Fruit fly (Drosophila melanogaster): ENCODE results near the gene CG44198.

dm6 chr2L:13156349-13156748, 37.4 kb upstream of the CG44198 start:
- TF ChIP-seq CG8159 (tag; optimal IDR thresholded peaks at IDR 0.05) (peak; percentile 17), CG17806 (tag; optimal IDR thresholded peaks at IDR 0.05) (peak; percentile 18), Ets98B (GFP tag; IDR thresholded peaks at IDR 0.05) (no peak), CG34367 (tag; optimal IDR thresholded peaks at IDR 0.05) (no peak), fd96Ca (GFP tag; IDR thresholded peaks at IDR 0.05) (no peak), CG32121 (GFP tag; IDR thresholded peaks at IDR 0.05) (no peak), EcR (GFP tag; optimal IDR thresholded peaks at IDR 0.05) (no peak), CG8301 (tag; optimal IDR thresholded peaks at IDR 0.05) (no peak), CG12605 (GFP tag; IDR thresholded peaks at IDR 0.05) (no peak), rn (GFP tag; IDR thresholded peaks at IDR 0.05) (no peak), CG13204 (GFP tag; optimal IDR thresholded peaks at IDR 0.05) (no peak), D1 (tag; optimal IDR thresholded peaks at IDR 0.05) (no peak), gl (tag; optimal IDR thresholded peaks at IDR 0.05) (no peak)

Measured in whole organism, pupa.